Fruit fly (Drosophila melanogaster) whole organism, embryonic: ENCODE data around the gene sky.

Source experiments
- Aef1 ChIP-seq: fragments of 200-800 bp; sonication (Bioruptor generic); IDR thresholded peaks from 3 replicates; pipeline ENCODE4 v1.3.6; 2022; ENCODE audit warnings: missing biosample characterization, missing genetic modification characterization
- B-H2 ChIP-seq: fragments of 200-800 bp; sonication (Bioruptor generic); optimal IDR thresholded peaks from 2 replicates; lab custom pipeline; 2018; ENCODE audit warnings: missing biosample characterization, mild to moderate bottlenecking, missing genetic modification characterization
- BEAF-32 ChIP-seq: fragments of 200-800 bp; sonication (Bioruptor generic); optimal IDR thresholded peaks from 3 replicates; lab custom pipeline; 2017; ENCODE audit warnings: missing biosample characterization, missing genetic modification characterization, mild to moderate bottlenecking, moderate library complexity, missing genetic modification reagents
- CG10147 ChIP-seq: fragments of 200-800 bp; sonication (Bioruptor generic); optimal IDR thresholded peaks from 2 replicates; lab custom pipeline; 2019; ENCODE audit warnings: missing biosample characterization, mild to moderate bottlenecking, missing genetic modification characterization, moderate library complexity
- CG10565 ChIP-seq: fragments of 200-800 bp; sonication (Bioruptor generic); optimal IDR thresholded peaks from 3 replicates; lab custom pipeline; 2016; ENCODE audit warnings: missing biosample characterization, mild to moderate bottlenecking, missing genetic modification characterization
- CG11695 ChIP-seq: fragments of 200-800 bp; sonication (Bioruptor generic); IDR thresholded peaks from 3 replicates; pipeline ENCODE4 v1.3.6; 2022; ENCODE audit warnings: missing biosample characterization, missing genetic modification characterization
- CG12155 ChIP-seq: fragments of 200-800 bp; sonication (Bioruptor generic); optimal IDR thresholded peaks from 3 replicates; lab custom pipeline; 2016; ENCODE audit warnings: missing biosample characterization, missing genetic modification characterization
- CG12769 ChIP-seq: fragments of 200-800 bp; sonication (Bioruptor generic); optimal IDR thresholded peaks from 2 replicates; lab custom pipeline; 2019; ENCODE audit warnings: missing biosample characterization, mild to moderate bottlenecking, missing genetic modification characterization, moderate library complexity
- CG13775 ChIP-seq: fragments of 200-800 bp; sonication (Bioruptor generic); optimal IDR thresholded peaks from 3 replicates; lab custom pipeline; 2017; ENCODE audit warnings: missing biosample characterization, mild to moderate bottlenecking, missing genetic modification characterization
- CG15479 ChIP-seq: fragments of 200-800 bp; sonication (Bioruptor generic); optimal IDR thresholded peaks from 3 replicates; lab custom pipeline; 2019; ENCODE audit warnings: missing biosample characterization, mild to moderate bottlenecking, missing genetic modification characterization, moderate library complexity
- CG16813 ChIP-seq: fragments of 200-800 bp; sonication (Bioruptor generic); IDR thresholded peaks from 3 replicates; pipeline ENCODE4 v1.3.6; 2022; ENCODE audit warnings: missing biosample characterization, missing genetic modification characterization; ENCODE audit not compliant: partially characterized antibody
- CG2199 ChIP-seq: fragments of 200-800 bp; sonication (Bioruptor generic); IDR thresholded peaks from 3 replicates; pipeline ENCODE4 v1.3.6; 2022; ENCODE audit warnings: missing biosample characterization, missing genetic modification characterization
- CG30020 ChIP-seq: fragments of 200-800 bp; optimal IDR thresholded peaks from 2 replicates; lab custom pipeline; 2019; ENCODE audit warnings: missing biosample characterization, mild to moderate bottlenecking, missing genetic modification characterization, moderate library complexity
- CG30431 ChIP-seq: fragments of 200-800 bp; sonication (Bioruptor generic); optimal IDR thresholded peaks from 2 replicates; lab custom pipeline; 2017; ENCODE audit warnings: missing biosample characterization, missing genetic modification characterization
- CG31388 ChIP-seq: fragments of 200-800 bp; sonication (Bioruptor generic); optimal IDR thresholded peaks from 2 replicates; lab custom pipeline; 2016; ENCODE audit warnings: missing biosample characterization, missing genetic modification characterization
- CG6689 ChIP-seq: fragments of 200-800 bp; sonication (Bioruptor generic); IDR thresholded peaks from 2 replicates; pipeline ENCODE4 v1.3.6; 2022; ENCODE audit warnings: missing biosample characterization, missing genetic modification characterization
- CG7556 ChIP-seq: fragments of 200-800 bp; sonication (Bioruptor generic); optimal IDR thresholded peaks from 2 replicates; lab custom pipeline; 2017; ENCODE audit warnings: missing biosample characterization, mild to moderate bottlenecking, missing genetic modification characterization
- CG7745 ChIP-seq: fragments of 200-800 bp; sonication (Bioruptor generic); optimal IDR thresholded peaks from 2 replicates; lab custom pipeline; 2018; ENCODE audit warnings: missing biosample characterization, mild to moderate bottlenecking, missing genetic modification characterization, moderate library complexity
- CG9215 ChIP-seq: fragments of 200-800 bp; sonication (Bioruptor generic); IDR thresholded peaks from 2 replicates; pipeline ENCODE4 v1.3.6; 2022; ENCODE audit warnings: missing biosample characterization, missing genetic modification characterization
- CG9797 ChIP-seq: fragments of 200-800 bp; sonication (Bioruptor generic); optimal IDR thresholded peaks from 3 replicates; lab custom pipeline; 2018; ENCODE audit warnings: missing biosample characterization, mild to moderate bottlenecking, missing genetic modification characterization
- CTCF ChIP-seq: fragments of 200-800 bp; sonication (Bioruptor generic); optimal IDR thresholded peaks from 2 replicates; lab custom pipeline; 2017; ENCODE audit warnings: missing biosample characterization, mild to moderate bottlenecking, missing genetic modification characterization, moderate library complexity
- Dfd ChIP-seq, 2 experiments: fragments of >200 bp; optimal IDR thresholded peaks; 2 replicates each; lab custom pipeline; 2017; ENCODE audit warnings: missing biosample characterization in 2 of 2, missing genetic modification characterization in 2 of 2
- Dref ChIP-seq: fragments of 200-800 bp; sonication (Bioruptor generic); IDR thresholded peaks from 2 replicates; pipeline ENCODE4 v1.3.6; 2022; ENCODE audit warnings: missing biosample characterization, missing genetic modification characterization
- Drgx ChIP-seq: fragments of 200-800 bp; sonication (Bioruptor generic); IDR thresholded peaks from 2 replicates; pipeline ENCODE4 v1.3.6; 2022; ENCODE audit warnings: missing biosample characterization, missing genetic modification characterization
- HLH54F ChIP-seq: fragments of 200-800 bp; sonication (Bioruptor generic); optimal IDR thresholded peaks from 3 replicates; lab custom pipeline; 2016; ENCODE audit warnings: missing biosample characterization, missing genetic modification characterization
- Hey ChIP-seq: fragments of 200-800 bp; sonication (Bioruptor generic); optimal IDR thresholded peaks from 3 replicates; lab custom pipeline; 2018; ENCODE audit warnings: missing biosample characterization, mild to moderate bottlenecking, missing genetic modification characterization
- Hr51 ChIP-seq, 2 experiments: fragments of 200-800 bp; sonication (Bioruptor generic); optimal IDR thresholded peaks; 2 replicates in 1 of 2; 3 replicates in 1 of 2; lab custom pipeline; 2016 to 2018; ENCODE audit warnings: missing biosample characterization in 2 of 2, missing genetic modification characterization in 2 of 2, mild to moderate bottlenecking in 1 of 2, moderate library complexity in 1 of 2
- Max ChIP-seq: fragments of 200-800 bp; sonication (Bioruptor generic); optimal IDR thresholded peaks from 2 replicates; lab custom pipeline; 2016; ENCODE audit warnings: missing biosample characterization, mild to moderate bottlenecking, missing genetic modification characterization
- NC2α ChIP-seq: fragments of 200-800 bp; sonication (Bioruptor generic); optimal IDR thresholded peaks from 2 replicates; lab custom pipeline; 2016; ENCODE audit warnings: missing biosample characterization, missing genetic modification characterization
- Nf-YB ChIP-seq: fragments of 200-800 bp; sonication (Bioruptor generic); optimal IDR thresholded peaks from 3 replicates; lab custom pipeline; 2019; ENCODE audit warnings: missing biosample characterization, mild to moderate bottlenecking, missing genetic modification characterization, moderate library complexity
- Ravus ChIP-seq: fragments of 200-800 bp; sonication (Bioruptor generic); IDR thresholded peaks from 2 replicates; pipeline ENCODE4 v1.3.6; 2022; ENCODE audit warnings: missing biosample characterization, missing genetic modification characterization
- corto ChIP-seq: fragments of 200-800 bp; sonication (Bioruptor generic); optimal IDR thresholded peaks from 2 replicates; lab custom pipeline; 2016; ENCODE audit warnings: missing biosample characterization, mild to moderate bottlenecking, missing genetic modification characterization, moderate library complexity
- crol ChIP-seq: fragments of 200-800 bp; sonication (Bioruptor generic); IDR thresholded peaks from 2 replicates; pipeline ENCODE4 v1.3.6; 2022; ENCODE audit warnings: missing biosample characterization, missing genetic modification characterization
- dimm ChIP-seq: fragments of 200-800 bp; sonication (Bioruptor generic); IDR thresholded peaks from 2 replicates; pipeline ENCODE4 v1.3.6; 2022; ENCODE audit warnings: missing biosample characterization, missing genetic modification characterization
- ind ChIP-seq: fragments of 200-800 bp; sonication (Bioruptor generic); optimal IDR thresholded peaks from 3 replicates; lab custom pipeline; 2016; ENCODE audit warnings: missing biosample characterization, missing genetic modification characterization
- kay ChIP-seq: fragments of 200-800 bp; sonication (Bioruptor generic); optimal IDR thresholded peaks from 2 replicates; lab custom pipeline; 2016; ENCODE audit warnings: missing biosample characterization, missing genetic modification characterization
- nmo ChIP-seq: fragments of 200-800 bp; sonication (Bioruptor generic); optimal IDR thresholded peaks from 2 replicates; lab custom pipeline; 2018; ENCODE audit warnings: missing biosample characterization, mild to moderate bottlenecking, missing genetic modification characterization, moderate library complexity
- odd ChIP-seq: fragments of 200-800 bp; sonication (Bioruptor generic); optimal IDR thresholded peaks from 2 replicates; lab custom pipeline; 2017; ENCODE audit warnings: missing biosample characterization, mild to moderate bottlenecking, missing genetic modification characterization
- repo ChIP-seq: fragments of 200-800 bp; sonication (Bioruptor generic); optimal IDR thresholded peaks from 2 replicates; lab custom pipeline; 2016; ENCODE audit warnings: missing biosample characterization, missing genetic modification characterization
- ro ChIP-seq: fragments of 200-800 bp; sonication (Bioruptor generic); IDR thresholded peaks from 2 replicates; pipeline ENCODE4 v1.3.6; 2022; ENCODE audit warnings: missing biosample characterization, missing genetic modification characterization
- sc ChIP-seq, 3 experiments: fragments of >200 bp in 2 of 3; fragments of 200-800 bp in 1 of 3; sonication (Bioruptor generic) in 1 of 3; optimal IDR thresholded peaks; 2 replicates in 2 of 3; 3 replicates in 1 of 3; lab custom pipeline; 2017; ENCODE audit warnings: mild to moderate bottlenecking in 1 of 3, missing biosample characterization in 1 of 3, missing genetic modification characterization in 1 of 3, missing genetic modification reagents in 1 of 3
- sens ChIP-seq: fragments of 200-800 bp; sonication (Bioruptor generic); peaks from one replicate; lab custom pipeline; 2016; ENCODE audit warnings: missing biosample characterization, missing genetic modification characterization
- slbo ChIP-seq: fragments of 200-800 bp; sonication (Bioruptor generic); IDR thresholded peaks from 2 replicates; pipeline ENCODE4 v1.3.6; 2022; ENCODE audit warnings: missing biosample characterization, missing genetic modification characterization
- tgo ChIP-seq: fragments of 200-800 bp; sonication (Bioruptor generic); IDR thresholded peaks from 3 replicates; pipeline ENCODE4 v1.3.6; 2022; ENCODE audit warnings: missing biosample characterization, missing genetic modification characterization
- tll ChIP-seq, 2 experiments: fragments of 200-800 bp in 1 of 2; fragments of >200 bp in 1 of 2; sonication (Bioruptor generic) in 1 of 2; optimal IDR thresholded peaks; 2 replicates each; lab custom pipeline; 2017 to 2019; ENCODE audit warnings: missing biosample characterization in 2 of 2, missing genetic modification characterization in 2 of 2, mild to moderate bottlenecking in 1 of 2, moderate library complexity in 1 of 2
- trem ChIP-seq: fragments of 200-800 bp; optimal IDR thresholded peaks from 3 replicates; lab custom pipeline; 2019; ENCODE audit warnings: missing biosample characterization, mild to moderate bottlenecking, missing genetic modification characterization, moderate library complexity
- ttk ChIP-seq: fragments of 200-800 bp; sonication (Bioruptor generic); IDR thresholded peaks from 2 replicates; pipeline ENCODE4 v2.1.2; 2022; ENCODE audit warnings: missing biosample characterization, missing genetic modification characterization
- twi ChIP-seq: fragments of 200-800 bp; optimal IDR thresholded peaks from 2 replicates; lab custom pipeline; 2019; ENCODE audit warnings: missing biosample characterization, mild to moderate bottlenecking, missing genetic modification characterization, moderate library complexity
- vfl ChIP-seq: fragments of 200-800 bp; sonication (Bioruptor generic); optimal IDR thresholded peaks from 2 replicates; lab custom pipeline; 2016; ENCODE audit warnings: missing biosample characterization, missing genetic modification characterization

Gene sky

dm6 chr2L:20823196-20824105, 95.3 kb downstream of the sky start (continued):
- TF ChIP-seq Ravus (GFP tag; lab: Robert Waterston, UW) (no peak), HLH54F (GFP tag; lab: Kevin White, UChicago) (no peak), Hr51 (GFP tag; optimal IDR thresholded peaks at IDR 0.05; lab: Kevin White, UChicago) (peak in 1 of 2 experiments; percentile 24), B-H2 (GFP tag; lab: Kevin White, UChicago) (no peak), CG12769 (tag; lab: Kevin White, UChicago) (peak; percentile 94), CG30431 (GFP tag; lab: Kevin White, UChicago) (no peak), CG2199 (GFP tag; lab: Robert Waterston, UW) (peak; percentile 95), tgo (no peak), kay (GFP tag; lab: Kevin White, UChicago) (no peak), twi (tag; lab: Kevin White, UChicago) (peak; percentile 40), nmo (GFP tag; lab: Kevin White, UChicago) (peak; percentile 20), CG10565 (GFP tag; lab: Kevin White, UChicago) (no peak), CG6689 (GFP tag; lab: Robert Waterston, UW) (0 out of 2 replicates have a peak, but pooled peaks have one; percentile 18), Nf-YB (GFP tag; lab: Kevin White, UChicago) (no peak), BEAF-32 (no peak), odd (GFP tag; lab: Kevin White, UChicago) (no peak), CG12155 (GFP tag; lab: Kevin White, UChicago) (no peak), slbo (GFP tag; lab: Robert Waterston, UW) (peak; percentile 29; the same call in 1 of the 2 replicates), ttk (0 out of 2 replicates have a peak, but pooled peaks have one; percentile 5), repo (GFP tag; lab: Kevin White, UChicago) (no peak), CG31388 (GFP tag; lab: Kevin White, UChicago) (no peak), CG9797 (GFP tag; lab: Kevin White, UChicago) (peak; percentile 5), CG15479 (peak; percentile 57), CG7556 (GFP tag; lab: Kevin White, UChicago) (peak; percentile 36), Dfd (GFP tag; optimal IDR thresholded peaks at IDR 0.05; lab: Kevin White, UChicago) (no peak), tll (GFP tag; optimal IDR thresholded peaks at IDR 0.05; lab: Kevin White, UChicago) (no peak), CG16813 (GFP tag; lab: Robert Waterston, UW) (0 out of 3 replicates have a peak, but pooled peaks have one; percentile 33), CG9215 (peak; percentile 42; the same call in 1 of the 2 replicates), ro (GFP tag; lab: Robert Waterston, UW) (no peak), Max (peak; percentile 13), Aef1 (GFP tag; lab: Robert Waterston, UW) (no peak), sens (peak; percentile 68), sc (optimal IDR thresholded peaks at IDR 0.05; lab: Kevin White, UChicago) (no peak), sc (GFP tag; optimal IDR thresholded peaks at IDR 0.05; lab: Kevin White, UChicago) (no peak), trem (tag; lab: Kevin White, UChicago) (no peak), NC2α (no peak), CG13775 (no peak), vfl (GFP tag; lab: Kevin White, UChicago) (no peak), CG11695 (no peak), CG30020 (no peak), corto (GFP tag; lab: Kevin White, UChicago) (peak; percentile 31), Drgx (GFP tag; lab: Robert Waterston, UW) (peak; percentile 70), CG10147 (GFP tag; lab: Kevin White, UChicago) (no peak), Hey (no peak), Dref (GFP tag; lab: Robert Waterston, UW) (no peak), crol (GFP tag; lab: Robert Waterston, UW) (0 out of 2 replicates have a peak, but pooled peaks have one; percentile 52), CTCF (no peak), ind (GFP tag; lab: Kevin White, UChicago) (no peak), CG7745 (tag; lab: Kevin White, UChicago) (peak; percentile 3), dimm (GFP tag; lab: Robert Waterston, UW) (no peak)
